Worm (Caenorhabditis elegans) whole organism, L2 larva: Measurements from ENCODE around the gene C44E12.1.

ENCODE experiments used
- C34F6.9 ChIP-seq: fragments of 150-350 bp; optimal IDR thresholded peaks from 2 replicates; lab custom pipeline; 2014; ENCODE audit warnings: missing biosample characterization, missing genetic modification characterization
- F13H6.1 ChIP-seq: sonication (generic microtip); optimal IDR thresholded peaks from 2 replicates; lab custom pipeline; 2016; ENCODE audit warnings: missing genetic modification characterization, missing compliant biosample characterization
- R02D3.7 ChIP-seq: fragments of 150-350 bp; optimal IDR thresholded peaks from 2 replicates; lab custom pipeline; 2014; ENCODE audit warnings: missing biosample characterization, missing genetic modification characterization
- Y55F3AM.14 ChIP-seq: fragments of 200-800 bp; sonication (Bioruptor generic); optimal IDR thresholded peaks from 2 replicates; lab custom pipeline; 2018; ENCODE audit warnings: mild to moderate bottlenecking, missing genetic modification characterization, missing compliant biosample characterization
- alr-1 ChIP-seq: fragments of 150-350 bp; optimal IDR thresholded peaks from 2 replicates; lab custom pipeline; 2014; ENCODE audit warnings: missing biosample characterization, missing genetic modification characterization
- aly-2 ChIP-seq: fragments of 150-350 bp; optimal IDR thresholded peaks from 2 replicates; lab custom pipeline; 2014; ENCODE audit warnings: missing biosample characterization, missing genetic modification characterization
- ama-1 ChIP-seq: fragments of 150-350 bp; optimal IDR thresholded peaks from 2 replicates; lab custom pipeline; 2018; ENCODE audit warnings: inconsistent platforms
- blmp-1 ChIP-seq: sonication (generic microtip); optimal IDR thresholded peaks from 2 replicates; lab custom pipeline; 2017; ENCODE audit warnings: missing genetic modification characterization, mild to moderate bottlenecking, missing compliant biosample characterization, antibody characterized with exemption, moderate library complexity; ENCODE audit not compliant: insufficient read depth
- ceh-16 ChIP-seq: fragments of 150-350 bp; optimal IDR thresholded peaks from 2 replicates; lab custom pipeline; 2014; ENCODE audit warnings: missing biosample characterization, missing genetic modification characterization
- egl-27 ChIP-seq: sonication (generic microtip); optimal IDR thresholded peaks from 3 replicates; lab custom pipeline; 2017; ENCODE audit warnings: missing biosample characterization, missing genetic modification reagents, missing genetic modification characterization
- elt-1 ChIP-seq: fragments of 150-350 bp; optimal IDR thresholded peaks from 2 replicates; lab custom pipeline; 2014; ENCODE audit warnings: missing biosample characterization, missing genetic modification characterization
- fos-1 ChIP-seq: fragments of 150-350 bp; optimal IDR thresholded peaks from 2 replicates; lab custom pipeline; 2014; ENCODE audit warnings: missing biosample characterization, missing genetic modification characterization
- lin-13 ChIP-seq: fragments of 150-350 bp; optimal IDR thresholded peaks from 2 replicates; lab custom pipeline; 2014; ENCODE audit warnings: missing biosample characterization, missing genetic modification reagents, missing genetic modification characterization
- lin-39 ChIP-seq: fragments of 150-350 bp; optimal IDR thresholded peaks from 2 replicates; lab custom pipeline; 2014; ENCODE audit warnings: missing biosample characterization, missing genetic modification reagents, missing genetic modification characterization
- lsy-2 ChIP-seq, 2 experiments: fragments of 150-350 bp in 1 of 2; sonication (generic microtip) in 1 of 2; optimal IDR thresholded peaks; 2 replicates each; lab custom pipeline; 2014 to 2017; ENCODE audit warnings: missing biosample characterization in 2 of 2, missing genetic modification characterization in 2 of 2
- mab-5 ChIP-seq: fragments of 150-350 bp; optimal IDR thresholded peaks from 2 replicates; lab custom pipeline; 2014; ENCODE audit warnings: missing biosample characterization, missing genetic modification characterization
- mbf-1 ChIP-seq: sonication (generic microtip); optimal IDR thresholded peaks from 2 replicates; lab custom pipeline; 2017; ENCODE audit warnings: missing biosample characterization, missing genetic modification characterization
- nhr-12 ChIP-seq: fragments of 150-350 bp; optimal IDR thresholded peaks from 2 replicates; lab custom pipeline; 2014; ENCODE audit warnings: missing biosample characterization, missing genetic modification characterization
- nhr-129 ChIP-seq: fragments of 150-350 bp; optimal IDR thresholded peaks from 2 replicates; lab custom pipeline; 2014; ENCODE audit warnings: missing biosample characterization, missing genetic modification characterization
- nhr-237 ChIP-seq: fragments of 150-350 bp; optimal IDR thresholded peaks from 2 replicates; lab custom pipeline; 2014; ENCODE audit warnings: missing biosample characterization, missing genetic modification characterization
- nhr-6 ChIP-seq: fragments of 150-350 bp; optimal IDR thresholded peaks from 2 replicates; lab custom pipeline; 2014; ENCODE audit warnings: missing biosample characterization, missing genetic modification characterization
- nhr-77 ChIP-seq: fragments of 150-350 bp; optimal IDR thresholded peaks from 2 replicates; lab custom pipeline; 2014; ENCODE audit warnings: missing biosample characterization, missing genetic modification characterization
- sem-4 ChIP-seq: fragments of 150-350 bp; optimal IDR thresholded peaks from 2 replicates; lab custom pipeline; 2014; ENCODE audit warnings: missing biosample characterization, missing genetic modification reagents, missing genetic modification characterization
- skn-1 ChIP-seq: sonication (generic microtip); optimal IDR thresholded peaks from 2 replicates; lab custom pipeline; 2017; ENCODE audit warnings: missing biosample characterization, missing genetic modification characterization
- sma-9 ChIP-seq, 2 experiments: fragments of 150-350 bp in 1 of 2; sonication (generic microtip) in 1 of 2; optimal IDR thresholded peaks; 2 replicates each; lab custom pipeline; 2014 to 2016; ENCODE audit warnings: missing genetic modification characterization in 2 of 2, mild to moderate bottlenecking in 1 of 2, missing biosample characterization in 1 of 2, missing compliant biosample characterization in 1 of 2, missing genetic modification reagents in 1 of 2, moderate library complexity in 1 of 2
- unc-55 ChIP-seq: fragments of 150-350 bp; sonication (generic microtip); optimal IDR thresholded peaks from 3 replicates; lab custom pipeline; 2014; ENCODE audit warnings: missing biosample characterization, missing genetic modification reagents, missing genetic modification characterization
- unc-62 ChIP-seq: fragments of 150-350 bp; optimal IDR thresholded peaks from 2 replicates; lab custom pipeline; 2014; ENCODE audit warnings: missing biosample characterization, missing genetic modification reagents, missing genetic modification characterization
- ztf-11 ChIP-seq: sonication (generic microtip); optimal IDR thresholded peaks from 2 replicates; lab custom pipeline; 2017; ENCODE audit warnings: missing biosample characterization, missing genetic modification characterization

The C44E12.1 gene

ce11 chrX:7607982-7608381 is 11.3 kb downstream of the C44E12.1 start, which contains the start of gene twk-17:
TSS of gene twk-17 (minus strand) at chrX:7608082.
- no peak for TF ChIP-seq aly-2 (tag; lab: Kevin White, UChicago)
- TF ChIP-seq Y55F3AM.14 (GFP tag; lab: Kevin White, UChicago): no peak
- no peak for TF ChIP-seq nhr-77 (tag; lab: Kevin White, UChicago)
- TF ChIP-seq ceh-16 (tag; lab: Kevin White, UChicago): no peak
- no peak for TF ChIP-seq mab-5
- TF ChIP-seq, all 48 proteins: peak for 0

ce11 chrX:7614466-7614865 is 17.7 kb downstream of the C44E12.1 start:
- no peak for TF ChIP-seq unc-62 (GFP tag; lab: Kevin White, UChicago)
- TF ChIP-seq ama-1: no peak
- no peak for TF ChIP-seq sem-4
- no peak for TF ChIP-seq F13H6.1 (tag; lab: Kevin White, UChicago)
- TF ChIP-seq ztf-11 (tag; lab: Kevin White, UChicago): no peak
- no peak for TF ChIP-seq fos-1 (tag; lab: Kevin White, UChicago)
- TF ChIP-seq mab-5: no peak
- no peak for TF ChIP-seq lsy-2 (tag; optimal IDR thresholded peaks at IDR 0.05; lab: Kevin White, UChicago)
- TF ChIP-seq lin-39: no peak
- no peak for TF ChIP-seq R02D3.7 (tag; lab: Kevin White, UChicago)
- TF ChIP-seq nhr-77 (tag; lab: Kevin White, UChicago): no peak
- TF ChIP-seq ceh-16 (tag; lab: Kevin White, UChicago): no peak
- TF ChIP-seq unc-55 (GFP tag; lab: Kevin White, UChicago): no peak
- TF ChIP-seq blmp-1 (tag; lab: Kevin White, UChicago): no peak
- no peak for TF ChIP-seq mbf-1 (tag; lab: Kevin White, UChicago)
- TF ChIP-seq nhr-6: no peak
- no peak for TF ChIP-seq C34F6.9 (tag; lab: Kevin White, UChicago)

DNA sequence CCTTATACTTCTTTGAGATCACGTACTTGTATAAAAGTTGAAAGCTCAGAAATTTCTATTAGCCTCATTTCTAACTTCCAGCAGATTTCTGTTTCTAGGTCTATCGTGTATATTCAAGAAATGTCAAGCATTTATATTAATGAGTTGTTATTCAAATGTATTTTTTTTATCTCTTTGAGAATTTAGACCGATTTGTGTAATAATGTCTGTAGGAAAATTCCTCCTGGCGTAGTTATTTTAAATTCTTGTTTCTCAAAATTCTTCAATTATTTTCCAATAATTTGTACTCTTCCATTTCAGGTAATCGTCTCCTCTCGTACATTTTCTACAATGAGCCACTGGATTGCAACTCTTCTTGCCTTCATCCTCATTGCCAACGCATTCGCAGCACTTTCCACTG is 30.6 kb downstream of the C44E12.1 start, which contains the start of gene nlp-61:
Gene nlp-61 (plus strand): TSS at position 301 of the 400 bp plus-strand sequence.
- TF ChIP-seq alr-1 (tag; lab: Kevin White, UChicago) (no peak), ama-1 (no peak)
- TF ChIP-seq, all 48 proteins: peak for 0

DNA sequence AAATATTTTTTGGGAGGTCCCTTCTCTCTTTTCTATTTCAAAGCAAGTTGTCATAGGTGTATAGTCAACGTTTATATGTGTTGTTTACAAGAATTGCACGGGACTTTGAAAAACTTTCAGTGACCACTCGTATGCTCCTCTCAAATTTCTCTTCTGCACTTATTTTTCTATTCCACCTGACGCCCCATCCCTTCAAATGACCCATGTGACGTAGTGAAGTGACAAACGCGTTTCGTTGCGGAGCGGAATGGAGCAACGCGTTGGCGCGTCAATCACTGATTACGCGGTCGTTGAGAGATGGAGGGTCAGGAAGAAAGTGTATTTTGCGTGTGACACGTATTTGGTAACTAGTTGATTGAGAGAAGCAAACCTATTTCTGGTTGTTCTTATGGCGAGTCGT is 39.3 kb downstream of the C44E12.1 start:
- TF ChIP-seq C34F6.9 (tag; lab: Kevin White, UChicago): no peak
- no peak for TF ChIP-seq nhr-77 (tag; lab: Kevin White, UChicago)
- no peak for TF ChIP-seq egl-27 (tag; lab: Kevin White, UChicago)
- no peak for TF ChIP-seq sma-9 (GFP tag; optimal IDR thresholded peaks at IDR 0.05; lab: Kevin White, UChicago)
- TF ChIP-seq sma-9 (tag; optimal IDR thresholded peaks at IDR 0.05; lab: Kevin White, UChicago): no peak
- no peak for TF ChIP-seq unc-62 (GFP tag; lab: Kevin White, UChicago)
- no peak for TF ChIP-seq ztf-11 (tag; lab: Kevin White, UChicago)
- no peak for TF ChIP-seq ama-1
- no peak for TF ChIP-seq aly-2 (tag; lab: Kevin White, UChicago)
- no peak for TF ChIP-seq Y55F3AM.14 (GFP tag; lab: Kevin White, UChicago)
- TF ChIP-seq elt-1 (tag; lab: Kevin White, UChicago): no peak
- no peak for TF ChIP-seq mab-5

DNA sequence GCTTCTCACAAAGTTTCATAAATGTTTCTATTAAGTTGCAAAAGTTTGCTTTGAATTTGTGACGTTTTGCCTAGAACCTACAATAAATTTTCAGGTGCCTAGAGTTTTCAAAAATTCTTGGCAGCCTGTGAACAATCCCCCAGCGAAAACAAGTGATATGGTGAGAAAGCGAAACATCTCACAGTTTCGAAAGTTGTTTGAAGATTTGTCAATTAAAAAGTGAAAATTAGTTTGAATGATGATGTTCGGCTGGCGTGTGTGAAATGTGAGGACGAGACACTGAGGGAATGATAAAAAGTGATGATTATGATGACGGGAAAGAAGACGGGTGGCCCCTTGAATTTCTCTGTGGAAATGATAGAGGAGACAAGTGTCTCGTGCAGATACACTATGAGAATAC is 42.1 kb downstream of the C44E12.1 start:
- TF ChIP-seq skn-1: no peak
- peak; percentile 10 for TF ChIP-seq blmp-1 (tag; lab: Kevin White, UChicago)
- no peak for TF ChIP-seq egl-27 (tag; lab: Kevin White, UChicago)

- TF ChIP-seq Y55F3AM.14 (GFP tag; lab: Kevin White, UChicago) (no peak), R02D3.7 (tag; lab: Kevin White, UChicago) (no peak), unc-62 (GFP tag; lab: Kevin White, UChicago) (no peak), ama-1 (no peak), unc-55 (GFP tag; lab: Kevin White, UChicago) (no peak), fos-1 (tag; lab: Kevin White, UChicago) (no peak), nhr-12 (tag; lab: Kevin White, UChicago) (no peak), lin-13 (no peak), nhr-237 (tag; lab: Kevin White, UChicago) (no peak)
These were observed 43.7 kb downstream of the C44E12.1 start for ce11 chrX:7640391-7640790.

DNA sequence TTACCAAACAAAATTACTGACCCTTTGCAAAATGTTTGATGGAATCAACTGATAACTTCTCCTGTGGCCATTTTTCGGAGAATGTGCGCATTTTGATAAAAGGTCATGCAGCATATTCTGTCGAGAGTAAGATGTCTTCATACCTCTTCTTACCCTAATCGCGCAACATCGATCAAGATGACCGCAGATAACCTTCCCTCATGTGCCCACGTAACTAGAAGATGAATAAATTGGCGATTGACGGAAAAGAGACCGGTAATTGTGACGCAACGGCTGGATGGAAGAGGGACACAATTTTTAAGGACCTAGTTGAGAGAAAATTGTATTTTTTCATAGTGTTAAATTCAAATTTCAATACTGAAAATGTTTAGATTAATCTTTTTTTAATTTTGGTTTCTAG is 44.1 kb downstream of the C44E12.1 start:
- no peak for TF ChIP-seq lsy-2 (tag; optimal IDR thresholded peaks at IDR 0.05; lab: Kevin White, UChicago)
- TF ChIP-seq Y55F3AM.14 (GFP tag; lab: Kevin White, UChicago): no peak
- no peak for TF ChIP-seq mab-5
- no peak for TF ChIP-seq blmp-1 (tag; lab: Kevin White, UChicago)
- no peak for TF ChIP-seq nhr-237 (tag; lab: Kevin White, UChicago)
- TF ChIP-seq nhr-129: no peak
- TF ChIP-seq, all 48 proteins: peak for 0
